Fruit fly (Drosophila melanogaster) whole organism, embryonic: ENCODE measurements around the gene CG7296.

Source experiments
- Abd-B ChIP-seq: fragments of 200-800 bp; sonication (Bioruptor generic); optimal IDR thresholded peaks from 2 replicates; lab custom pipeline; 2018; ENCODE audit warnings: missing biosample characterization, mild to moderate bottlenecking, missing genetic modification characterization, moderate library complexity
- Ada2b ChIP-seq: fragments of 200-800 bp; sonication (Bioruptor generic); IDR thresholded peaks from 2 replicates; pipeline ENCODE4 v1.3.6; 2022; ENCODE audit warnings: missing biosample characterization, missing genetic modification characterization
- Asciz ChIP-seq: fragments of 200-800 bp; sonication (Bioruptor generic); optimal IDR thresholded peaks from 2 replicates; lab custom pipeline; 2017; ENCODE audit warnings: missing biosample characterization, mild to moderate bottlenecking, missing genetic modification characterization, missing genetic modification reagents
- CG11093 ChIP-seq: fragments of 200-800 bp; sonication (Bioruptor generic); IDR thresholded peaks from 3 replicates; pipeline ENCODE4 v1.3.6; 2022; ENCODE audit warnings: missing biosample characterization, missing genetic modification characterization
- CG12659 ChIP-seq: fragments of 200-800 bp; sonication (Bioruptor generic); optimal IDR thresholded peaks from 3 replicates; lab custom pipeline; 2017; ENCODE audit warnings: mild to moderate bottlenecking, missing biosample characterization, missing genetic modification reagents, missing genetic modification characterization
- CG12942 ChIP-seq: fragments of 200-800 bp; sonication (Bioruptor generic); optimal IDR thresholded peaks from 3 replicates; lab custom pipeline; 2016; ENCODE audit warnings: missing biosample characterization, missing genetic modification characterization
- CG13624 ChIP-seq: fragments of 200-800 bp; sonication (Bioruptor generic); optimal IDR thresholded peaks from 2 replicates; lab custom pipeline; 2016; ENCODE audit warnings: missing biosample characterization, missing genetic modification characterization
- CG14441 ChIP-seq: fragments of 200-800 bp; sonication (Bioruptor generic); IDR thresholded peaks from 2 replicates; pipeline ENCODE4 v1.3.6; 2022; ENCODE audit warnings: missing biosample characterization, missing genetic modification characterization
- CG15696 ChIP-seq: fragments of 200-800 bp; sonication (Bioruptor generic); optimal IDR thresholded peaks from 2 replicates; lab custom pipeline; 2019; ENCODE audit warnings: missing biosample characterization, mild to moderate bottlenecking, missing genetic modification characterization, moderate library complexity
- CG17328 ChIP-seq: fragments of 200-800 bp; sonication (Bioruptor generic); IDR thresholded peaks from 2 replicates; pipeline ENCODE4 v1.3.6; 2022; ENCODE audit warnings: missing biosample characterization, missing genetic modification characterization
- CG2875 ChIP-seq: fragments of 200-800 bp; sonication (Bioruptor generic); optimal IDR thresholded peaks from 2 replicates; lab custom pipeline; 2017; ENCODE audit warnings: missing biosample characterization, mild to moderate bottlenecking, missing genetic modification characterization, missing genetic modification reagents
- CG3281 ChIP-seq: fragments of 200-800 bp; sonication (Bioruptor generic); optimal IDR thresholded peaks from 3 replicates; lab custom pipeline; 2017; ENCODE audit warnings: missing biosample characterization, mild to moderate bottlenecking, missing genetic modification characterization
- CG3995 ChIP-seq: fragments of 200-800 bp; sonication (Bioruptor generic); optimal IDR thresholded peaks from 3 replicates; lab custom pipeline; 2016; ENCODE audit warnings: missing biosample characterization, missing genetic modification characterization
- CG4707 ChIP-seq: fragments of 200-800 bp; sonication (Bioruptor generic); optimal IDR thresholded peaks from 2 replicates; lab custom pipeline; 2018; ENCODE audit warnings: missing biosample characterization, mild to moderate bottlenecking, missing genetic modification characterization, moderate library complexity
- CG6765 ChIP-seq: fragments of 200-800 bp; sonication (Bioruptor generic); optimal IDR thresholded peaks from 3 replicates; lab custom pipeline; 2017; ENCODE audit warnings: missing biosample characterization, mild to moderate bottlenecking, missing genetic modification characterization
- CG9817 ChIP-seq: fragments of 200-800 bp; sonication (Bioruptor generic); optimal IDR thresholded peaks from 2 replicates; lab custom pipeline; 2018; ENCODE audit warnings: missing biosample characterization, mild to moderate bottlenecking, missing genetic modification characterization, moderate library complexity
- Dbx ChIP-seq: fragments of 200-800 bp; sonication (Bioruptor generic); IDR thresholded peaks from 3 replicates; pipeline ENCODE4 v1.3.6; 2022; ENCODE audit warnings: missing biosample characterization, missing genetic modification characterization
- Dp ChIP-seq: fragments of 200-800 bp; sonication (Bioruptor generic); optimal IDR thresholded peaks from 2 replicates; lab custom pipeline; 2018; ENCODE audit warnings: missing biosample characterization, mild to moderate bottlenecking, missing genetic modification characterization, moderate library complexity
- HHEX ChIP-seq: fragments of 200-800 bp; sonication (Bioruptor generic); optimal IDR thresholded peaks from 3 replicates; lab custom pipeline; 2017; ENCODE audit warnings: missing biosample characterization, mild to moderate bottlenecking, missing genetic modification characterization, missing genetic modification reagents
- Hr3 ChIP-seq: fragments of 200-800 bp; sonication (Bioruptor generic); optimal IDR thresholded peaks from 3 replicates; lab custom pipeline; 2016; ENCODE audit warnings: missing biosample characterization, missing genetic modification characterization
- Kr ChIP-seq: fragments of 200-800 bp; sonication (Bioruptor generic); optimal IDR thresholded peaks from 2 replicates; lab custom pipeline; 2017; ENCODE audit warnings: missing biosample characterization, mild to moderate bottlenecking, missing genetic modification characterization
- MBD-R2 ChIP-seq: fragments of 200-800 bp; sonication (Bioruptor generic); IDR thresholded peaks from 2 replicates; pipeline ENCODE4 v1.3.6; 2022; ENCODE audit warnings: missing biosample characterization, missing genetic modification characterization
- NC2α ChIP-seq: fragments of 200-800 bp; sonication (Bioruptor generic); optimal IDR thresholded peaks from 2 replicates; lab custom pipeline; 2016; ENCODE audit warnings: missing biosample characterization, missing genetic modification characterization
- Scr ChIP-seq: fragments of 200-800 bp; sonication (Bioruptor generic); IDR thresholded peaks from 2 replicates; pipeline ENCODE4 v1.3.6; 2022; ENCODE audit warnings: missing biosample characterization, missing genetic modification characterization; ENCODE audit not compliant: partially characterized antibody
- Six4 ChIP-seq: fragments of 200-800 bp; sonication (Bioruptor generic); optimal IDR thresholded peaks from 2 replicates; lab custom pipeline; 2016; ENCODE audit warnings: missing biosample characterization, missing genetic modification characterization
- Sox102F ChIP-seq: fragments of 200-800 bp; sonication (Bioruptor generic); optimal IDR thresholded peaks from 2 replicates; lab custom pipeline; 2018; ENCODE audit warnings: missing biosample characterization, mild to moderate bottlenecking, missing genetic modification characterization, moderate library complexity
- Spps ChIP-seq: fragments of 200-800 bp; sonication (Bioruptor generic); optimal IDR thresholded peaks from 2 replicates; lab custom pipeline; 2018; ENCODE audit warnings: missing biosample characterization, mild to moderate bottlenecking, missing genetic modification characterization
- abd-A ChIP-seq: fragments of 200-800 bp; sonication (Bioruptor generic); optimal IDR thresholded peaks from 3 replicates; lab custom pipeline; 2019; ENCODE audit warnings: missing biosample characterization, mild to moderate bottlenecking, missing genetic modification characterization, moderate library complexity
- ac ChIP-seq: fragments of 200-800 bp; sonication (Bioruptor generic); optimal IDR thresholded peaks from 3 replicates; lab custom pipeline; 2017; ENCODE audit warnings: missing biosample characterization, mild to moderate bottlenecking, missing genetic modification characterization
- btn ChIP-seq: fragments of 200-800 bp; sonication (Bioruptor generic); optimal IDR thresholded peaks from 2 replicates; lab custom pipeline; 2016; ENCODE audit warnings: missing biosample characterization, missing genetic modification characterization
- ci ChIP-seq: fragments of 200-800 bp; sonication (Bioruptor generic); IDR thresholded peaks from 3 replicates; pipeline ENCODE4 v1.3.6; 2022; ENCODE audit warnings: missing biosample characterization, missing genetic modification characterization
- crol ChIP-seq: fragments of 200-800 bp; sonication (Bioruptor generic); IDR thresholded peaks from 2 replicates; pipeline ENCODE4 v1.3.6; 2022; ENCODE audit warnings: missing biosample characterization, missing genetic modification characterization
- dpn ChIP-seq, 2 experiments: fragments of 200-800 bp; sonication (Bioruptor generic); optimal IDR thresholded peaks; 3 replicates each; lab custom pipeline; 2016; ENCODE audit warnings: missing biosample characterization in 2 of 2, missing genetic modification characterization in 2 of 2
- eyg ChIP-seq: fragments of 200-800 bp; sonication (Bioruptor generic); optimal IDR thresholded peaks from 3 replicates; lab custom pipeline; 2016; ENCODE audit warnings: missing biosample characterization, missing genetic modification characterization
- fd96Cb ChIP-seq: fragments of 200-800 bp; sonication (Bioruptor generic); optimal IDR thresholded peaks from 2 replicates; lab custom pipeline; 2018; ENCODE audit warnings: missing biosample characterization, mild to moderate bottlenecking, missing genetic modification characterization, moderate library complexity
- gce ChIP-seq: fragments of 200-800 bp; sonication (Bioruptor generic); IDR thresholded peaks from 3 replicates; pipeline ENCODE4 v1.3.6; 2022; ENCODE audit warnings: missing biosample characterization, missing genetic modification characterization
- gcm ChIP-seq: fragments of 200-800 bp; sonication (Bioruptor generic); optimal IDR thresholded peaks from 2 replicates; lab custom pipeline; 2019; ENCODE audit warnings: missing biosample characterization, mild to moderate bottlenecking, missing genetic modification characterization, moderate library complexity
- gsb ChIP-seq: fragments of 200-800 bp; sonication (Bioruptor generic); IDR thresholded peaks from 2 replicates; pipeline ENCODE4 v1.3.6; 2022; ENCODE audit warnings: missing biosample characterization, missing genetic modification characterization
- hb ChIP-seq: fragments of 200-800 bp; sonication (Bioruptor generic); IDR thresholded peaks from 3 replicates; pipeline ENCODE4 v1.3.6; 2022; ENCODE audit warnings: missing biosample characterization, missing genetic modification characterization; ENCODE audit not compliant: partially characterized antibody
- lov ChIP-seq, 2 experiments: fragments of 200-800 bp in 1 of 2; fragments of >200 bp in 1 of 2; sonication (Bioruptor generic) in 1 of 2; IDR thresholded peaks in 1 of 2; optimal IDR thresholded peaks in 1 of 2; 2 replicates in 1 of 2; 3 replicates in 1 of 2; pipeline versions ENCODE4 v1.3.6 to Lab custom; 2017 to 2022; ENCODE audit warnings: missing biosample characterization in 1 of 2, missing genetic modification characterization in 1 of 2
- mam ChIP-seq: fragments of 200-800 bp; sonication (Bioruptor generic); optimal IDR thresholded peaks from 3 replicates; lab custom pipeline; 2016; ENCODE audit warnings: missing biosample characterization, missing genetic modification characterization
- nerfin-1 ChIP-seq: fragments of 200-800 bp; sonication (Bioruptor generic); optimal IDR thresholded peaks from 3 replicates; lab custom pipeline; 2019; ENCODE audit warnings: missing biosample characterization, mild to moderate bottlenecking, missing genetic modification characterization, moderate library complexity
- org-1 ChIP-seq: fragments of 200-800 bp; sonication (Bioruptor generic); optimal IDR thresholded peaks from 2 replicates; lab custom pipeline; 2017; ENCODE audit warnings: missing biosample characterization, missing genetic modification characterization
- sc ChIP-seq, 3 experiments: fragments of >200 bp in 2 of 3; fragments of 200-800 bp in 1 of 3; sonication (Bioruptor generic) in 1 of 3; optimal IDR thresholded peaks; 2 replicates in 2 of 3; 3 replicates in 1 of 3; lab custom pipeline; 2017; ENCODE audit warnings: mild to moderate bottlenecking in 1 of 3, missing biosample characterization in 1 of 3, missing genetic modification characterization in 1 of 3, missing genetic modification reagents in 1 of 3
- sisA ChIP-seq: fragments of 200-800 bp; sonication (Bioruptor generic); IDR thresholded peaks from 2 replicates; pipeline ENCODE4 v1.3.6; 2022; ENCODE audit warnings: missing biosample characterization, missing genetic modification characterization
- tin ChIP-seq: fragments of 200-800 bp; sonication (Bioruptor generic); optimal IDR thresholded peaks from 3 replicates; lab custom pipeline; 2016; ENCODE audit warnings: missing biosample characterization, missing genetic modification characterization
- unc-4 ChIP-seq: fragments of 200-800 bp; sonication (Bioruptor generic); IDR thresholded peaks from 2 replicates; pipeline ENCODE4 v1.3.6; 2022; ENCODE audit warnings: missing biosample characterization, missing genetic modification characterization; ENCODE audit not compliant: partially characterized antibody
- zf30C ChIP-seq: fragments of 200-800 bp; sonication (Bioruptor generic); optimal IDR thresholded peaks from 3 replicates; lab custom pipeline; 2018; ENCODE audit warnings: missing biosample characterization, mild to moderate bottlenecking, missing genetic modification characterization
- zfh2 ChIP-seq: fragments of 200-800 bp; sonication (Bioruptor generic); optimal IDR thresholded peaks from 2 replicates; lab custom pipeline; 2016; ENCODE audit warnings: missing biosample characterization, missing genetic modification characterization

CG7296 gene

dm6 chr2L:10732343-10732808 is 45.5 kb upstream of the CG7296 start, which contains the start of the genes EMC3 and Dpy-30L1 (continued):
- TF ChIP-seq CG2875 (GFP tag; lab: Kevin White, UChicago) = no peak
- TF ChIP-seq CG13624 (GFP tag; lab: Kevin White, UChicago) = peak; percentile 68
- peak; percentile 53; the same call in 1 of the 2 replicates for TF ChIP-seq CG14441 (GFP tag; lab: Robert Waterston, UW)
- TF ChIP-seq MBD-R2 (GFP tag; lab: Robert Waterston, UW) = peak; percentile 89
- peak; percentile 21 for TF ChIP-seq tin
- peak; percentile 32 for TF ChIP-seq CG12942 (GFP tag; lab: Kevin White, UChicago)
- no peak for TF ChIP-seq Ada2b (GFP tag; lab: Robert Waterston, UW)
- TF ChIP-seq unc-4 (GFP tag; lab: Robert Waterston, UW) = peak; percentile 92
- no peak for TF ChIP-seq eyg
- TF ChIP-seq Dbx (GFP tag; lab: Robert Waterston, UW) = peak; percentile 75
- no peak for TF ChIP-seq btn (GFP tag; lab: Kevin White, UChicago)
- TF ChIP-seq zf30C (GFP tag; lab: Kevin White, UChicago) = no peak
- no peak for TF ChIP-seq Asciz (GFP tag; lab: Kevin White, UChicago)
- TF ChIP-seq CG17328 = no peak
- TF ChIP-seq hb = peak; percentile 73; the same call in 2 of the 3 replicates
- TF ChIP-seq Sox102F (GFP tag; lab: Kevin White, UChicago) = no peak
- peak; percentile 33 for TF ChIP-seq zfh2 (GFP tag; lab: Kevin White, UChicago)
- TF ChIP-seq mam = peak; percentile 55
- TF ChIP-seq CG12659 (GFP tag; lab: Kevin White, UChicago) = peak; percentile 83
- TF ChIP-seq fd96Cb (tag; lab: Kevin White, UChicago) = peak; percentile 2
- TF ChIP-seq sc (optimal IDR thresholded peaks at IDR 0.05; lab: Kevin White, UChicago) = no peak
- TF ChIP-seq sc (GFP tag; optimal IDR thresholded peaks at IDR 0.05; lab: Kevin White, UChicago) = no peak
- TF ChIP-seq Dp = peak; percentile 46
- 0 out of 3 replicates have a peak, but pooled peaks have one; percentile 43 for TF ChIP-seq ci (GFP tag; lab: Robert Waterston, UW)
- no peak for TF ChIP-seq CG11093 (GFP tag; lab: Robert Waterston, UW)
- peak; percentile 99 for TF ChIP-seq CG3995
- TF ChIP-seq gce (GFP tag; lab: Robert Waterston, UW) = no peak
- no peak for TF ChIP-seq Six4 (GFP tag; lab: Kevin White, UChicago)
- no peak for TF ChIP-seq gcm (GFP tag; lab: Kevin White, UChicago)
- TF ChIP-seq org-1 (GFP tag; lab: Kevin White, UChicago) = no peak
- TF ChIP-seq Kr (GFP tag; lab: Kevin White, UChicago) = no peak
- peak; percentile 15 for TF ChIP-seq HHEX (GFP tag; lab: Kevin White, UChicago)
- peak; percentile 44 for TF ChIP-seq CG9817 (tag; lab: Kevin White, UChicago)
- no peak for TF ChIP-seq CG4707 (GFP tag; lab: Kevin White, UChicago)
- no peak for TF ChIP-seq CG3281 (GFP tag; lab: Kevin White, UChicago)
- TF ChIP-seq crol = no peak
- peak; percentile 41 for TF ChIP-seq CG15696
- TF ChIP-seq ac = no peak
- TF ChIP-seq gsb (GFP tag; lab: Robert Waterston, UW) = no peak
- TF ChIP-seq abd-A (tag; lab: Kevin White, UChicago) = no peak
- peak; percentile 41 for TF ChIP-seq nerfin-1 (tag; lab: Kevin White, UChicago)
- TF ChIP-seq NC2α (GFP tag; lab: Kevin White, UChicago) = no peak
- TF ChIP-seq sisA (GFP tag; lab: Robert Waterston, UW) = peak; percentile 34
- TF ChIP-seq Scr (GFP tag; lab: Robert Waterston, UW) = peak; percentile 92
- peak; percentile 63 for TF ChIP-seq Hr3 (GFP tag; lab: Kevin White, UChicago)
- TF ChIP-seq CG6765 (GFP tag; lab: Kevin White, UChicago) = peak; percentile 0
- TF ChIP-seq lov (optimal IDR thresholded peaks at IDR 0.05; lab: Kevin White, UChicago) = no peak
- no peak for TF ChIP-seq lov (GFP tag; IDR thresholded peaks at IDR 0.05; lab: Robert Waterston, UW)
- peak; percentile 50 to 63 for TF ChIP-seq dpn (GFP tag; optimal IDR thresholded peaks at IDR 0.05; lab: Kevin White, UChicago)
- TF ChIP-seq Spps (tag; lab: Kevin White, UChicago) = no peak
- peak; percentile 51 for TF ChIP-seq Abd-B
